Fruit fly (Drosophila melanogaster) Kc167 (cell line): Measurements from ENCODE around the gene AMPKalpha.

Experiments used
- Myc ChIP-seq: fragments of >200 bp; optimal IDR thresholded peaks from 2 replicates; lab custom pipeline; 2017; ENCODE audit warnings: missing external identifiers
- Sin3A ChIP-seq: fragments of >200 bp; optimal IDR thresholded peaks from 2 replicates; lab custom pipeline; 2018; ENCODE audit warnings: missing external identifiers
- h ChIP-seq: fragments of >200 bp; optimal IDR thresholded peaks from 3 replicates; lab custom pipeline; 2018; ENCODE audit warnings: missing external identifiers
- insv ChIP-seq: fragments of >200 bp; optimal IDR thresholded peaks from 3 replicates; lab custom pipeline; 2018; ENCODE audit warnings: missing external identifiers
- ttk ChIP-seq: sonication (Bioruptor generic); optimal IDR thresholded peaks from 2 replicates; lab custom pipeline; 2017; ENCODE audit warnings: missing external identifiers

- TF ChIP-seq ttk (no peak), Myc (lab: Kevin White, UChicago) (no peak), insv (lab: Kevin White, UChicago) (no peak), Sin3A (lab: Kevin White, UChicago) (no peak), h (no peak)
These were observed 4.5 kb downstream of the AMPKalpha start for dm6 chrX:1379692-1380349.
